Fruit fly (Drosophila melanogaster) whole organism, embryonic: ENCODE measurements around the gene CG6236.

Source experiments
- B-H2 ChIP-seq: fragments of 200-800 bp; sonication (Bioruptor generic); optimal IDR thresholded peaks from 2 replicates; lab custom pipeline; 2018; ENCODE audit warnings: missing biosample characterization, mild to moderate bottlenecking, missing genetic modification characterization
- CG10274 ChIP-seq: fragments of 200-800 bp; sonication (Bioruptor generic); optimal IDR thresholded peaks from 3 replicates; lab custom pipeline; 2017; ENCODE audit warnings: missing biosample characterization, mild to moderate bottlenecking, missing genetic modification characterization
- CG10543 ChIP-seq: fragments of 200-800 bp; sonication (Bioruptor generic); optimal IDR thresholded peaks from 3 replicates; lab custom pipeline; 2017; ENCODE audit warnings: missing biosample characterization, mild to moderate bottlenecking, missing genetic modification characterization, moderate library complexity
- CG11504 ChIP-seq: fragments of 200-800 bp; sonication (Bioruptor generic); optimal IDR thresholded peaks from 3 replicates; lab custom pipeline; 2019; ENCODE audit warnings: missing biosample characterization, mild to moderate bottlenecking, missing genetic modification characterization, moderate library complexity
- CG1233 ChIP-seq: fragments of 200-800 bp; sonication (Bioruptor generic); optimal IDR thresholded peaks from 4 replicates; lab custom pipeline; 2018; ENCODE audit warnings: missing biosample characterization, mild to moderate bottlenecking, missing genetic modification characterization
- CG12942 ChIP-seq: fragments of 200-800 bp; sonication (Bioruptor generic); optimal IDR thresholded peaks from 3 replicates; lab custom pipeline; 2016; ENCODE audit warnings: missing biosample characterization, missing genetic modification characterization
- CG15269 ChIP-seq: fragments of 200-800 bp; sonication (Bioruptor generic); optimal IDR thresholded peaks from 2 replicates; lab custom pipeline; 2018; ENCODE audit warnings: missing biosample characterization, mild to moderate bottlenecking, missing genetic modification characterization, moderate library complexity
- CG16815 ChIP-seq: fragments of 200-800 bp; sonication (Bioruptor generic); optimal IDR thresholded peaks from 3 replicates; lab custom pipeline; 2017; ENCODE audit warnings: missing biosample characterization, mild to moderate bottlenecking, missing genetic modification characterization
- CG17912 ChIP-seq: fragments of 200-800 bp; sonication (Bioruptor generic); optimal IDR thresholded peaks from 2 replicates; lab custom pipeline; 2018; ENCODE audit warnings: missing biosample characterization, mild to moderate bottlenecking, missing genetic modification characterization
- CG30431 ChIP-seq: fragments of 200-800 bp; sonication (Bioruptor generic); optimal IDR thresholded peaks from 2 replicates; lab custom pipeline; 2017; ENCODE audit warnings: missing biosample characterization, missing genetic modification characterization
- CG33213 ChIP-seq: fragments of 200-800 bp; sonication (Bioruptor generic); optimal IDR thresholded peaks from 3 replicates; lab custom pipeline; 2016; ENCODE audit warnings: missing biosample characterization, missing genetic modification characterization
- CG3995 ChIP-seq: fragments of 200-800 bp; sonication (Bioruptor generic); optimal IDR thresholded peaks from 3 replicates; lab custom pipeline; 2016; ENCODE audit warnings: missing biosample characterization, missing genetic modification characterization
- CG6765 ChIP-seq: fragments of 200-800 bp; sonication (Bioruptor generic); optimal IDR thresholded peaks from 3 replicates; lab custom pipeline; 2017; ENCODE audit warnings: missing biosample characterization, mild to moderate bottlenecking, missing genetic modification characterization
- CG7271 ChIP-seq: fragments of 200-800 bp; sonication (Bioruptor generic); optimal IDR thresholded peaks from 2 replicates; lab custom pipeline; 2018; ENCODE audit warnings: missing biosample characterization, mild to moderate bottlenecking, missing genetic modification characterization, moderate library complexity
- CG9727 ChIP-seq: fragments of 200-800 bp; sonication (Bioruptor generic); optimal IDR thresholded peaks from 3 replicates; lab custom pipeline; 2017; ENCODE audit warnings: missing biosample characterization, mild to moderate bottlenecking, missing genetic modification characterization
- CTCF ChIP-seq: fragments of 200-800 bp; sonication (Bioruptor generic); optimal IDR thresholded peaks from 2 replicates; lab custom pipeline; 2017; ENCODE audit warnings: missing biosample characterization, mild to moderate bottlenecking, missing genetic modification characterization, moderate library complexity
- CoRest ChIP-seq: fragments of 200-800 bp; sonication (Bioruptor generic); optimal IDR thresholded peaks from 3 replicates; lab custom pipeline; 2018; ENCODE audit warnings: missing biosample characterization, mild to moderate bottlenecking, missing genetic modification characterization, moderate library complexity
- D ChIP-seq, 2 experiments: fragments of 200-800 bp in 1 of 2; fragments of >200 bp in 1 of 2; sonication (Bioruptor generic) in 1 of 2; optimal IDR thresholded peaks; 2 replicates in 1 of 2; 3 replicates in 1 of 2; lab custom pipeline; 2017; ENCODE audit warnings: mild to moderate bottlenecking in 1 of 2, missing biosample characterization in 1 of 2, missing genetic modification characterization in 1 of 2, missing genetic modification reagents in 1 of 2
- D19B ChIP-seq: fragments of 200-800 bp; sonication (Bioruptor generic); optimal IDR thresholded peaks from 2 replicates; lab custom pipeline; 2017; ENCODE audit warnings: missing biosample characterization, mild to moderate bottlenecking, missing genetic modification characterization
- Dek ChIP-seq: fragments of 200-800 bp; sonication (Bioruptor generic); optimal IDR thresholded peaks from 3 replicates; lab custom pipeline; 2019; ENCODE audit warnings: missing biosample characterization, mild to moderate bottlenecking, missing genetic modification characterization, moderate library complexity
- H2.0 ChIP-seq: fragments of 200-800 bp; sonication (Bioruptor generic); IDR thresholded peaks from 2 replicates; pipeline ENCODE4 v1.3.6; 2022; ENCODE audit warnings: missing biosample characterization, missing genetic modification characterization
- MBD-R2 ChIP-seq: fragments of 200-800 bp; sonication (Bioruptor generic); IDR thresholded peaks from 2 replicates; pipeline ENCODE4 v1.3.6; 2022; ENCODE audit warnings: missing biosample characterization, missing genetic modification characterization
- Ssrp ChIP-seq: fragments of 200-800 bp; sonication (Bioruptor generic); optimal IDR thresholded peaks from 2 replicates; lab custom pipeline; 2018; ENCODE audit warnings: missing biosample characterization, mild to moderate bottlenecking, missing genetic modification characterization, moderate library complexity
- Usf ChIP-seq: fragments of 200-800 bp; sonication (Bioruptor generic); optimal IDR thresholded peaks from 2 replicates; lab custom pipeline; 2017; ENCODE audit warnings: missing genotype, missing biosample characterization, missing genetic modification characterization
- Xrp1 ChIP-seq: fragments of 200-800 bp; sonication (Bioruptor generic); IDR thresholded peaks from 2 replicates; pipeline ENCODE4 v1.3.6; 2022; ENCODE audit warnings: missing biosample characterization, missing genetic modification characterization
- al ChIP-seq: fragments of 200-800 bp; sonication (Bioruptor generic); IDR thresholded peaks from 2 replicates; pipeline ENCODE4 v1.3.6; 2022; ENCODE audit warnings: missing biosample characterization, missing genetic modification characterization
- aop ChIP-seq: fragments of 200-800 bp; sonication (Bioruptor generic); IDR thresholded peaks from 2 replicates; pipeline ENCODE4 v1.3.6; 2022; ENCODE audit warnings: missing biosample characterization, missing genetic modification characterization
- ase ChIP-seq: fragments of 200-800 bp; sonication (Bioruptor generic); IDR thresholded peaks from 3 replicates; pipeline ENCODE4 v1.3.6; 2022; ENCODE audit warnings: missing biosample characterization, missing genetic modification characterization
- bab2 ChIP-seq: fragments of 200-800 bp; sonication (Bioruptor generic); optimal IDR thresholded peaks from 2 replicates; lab custom pipeline; 2016; ENCODE audit warnings: missing biosample characterization, missing genetic modification characterization
- bcd ChIP-seq: fragments of 200-800 bp; sonication (Bioruptor generic); optimal IDR thresholded peaks from 2 replicates; lab custom pipeline; 2017; ENCODE audit warnings: missing biosample characterization, mild to moderate bottlenecking, missing genetic modification characterization
- chinmo ChIP-seq: fragments of 200-800 bp; sonication (Bioruptor generic); IDR thresholded peaks from 4 replicates; pipeline ENCODE4 v1.3.6; 2022; ENCODE audit warnings: missing biosample characterization, missing genetic modification characterization; ENCODE audit not compliant: partially characterized antibody
- chm ChIP-seq: fragments of 200-800 bp; sonication (Bioruptor generic); IDR thresholded peaks from 2 replicates; pipeline ENCODE4 v1.3.6; 2022; ENCODE audit warnings: missing biosample characterization, missing genetic modification characterization
- da ChIP-seq: fragments of 200-800 bp; sonication (Bioruptor generic); optimal IDR thresholded peaks from 2 replicates; lab custom pipeline; 2016; ENCODE audit warnings: missing biosample characterization, missing genetic modification characterization
- dmrt99B ChIP-seq: fragments of 200-800 bp; sonication (Bioruptor generic); optimal IDR thresholded peaks from 2 replicates; lab custom pipeline; 2018; ENCODE audit warnings: missing biosample characterization, mild to moderate bottlenecking, missing genetic modification characterization, moderate library complexity
- fd102C ChIP-seq: fragments of 200-800 bp; sonication (Bioruptor generic); optimal IDR thresholded peaks from 2 replicates; lab custom pipeline; 2018; ENCODE audit warnings: missing biosample characterization, mild to moderate bottlenecking, missing genetic modification characterization, moderate library complexity
- gro ChIP-seq: fragments of 200-800 bp; sonication (Bioruptor generic); optimal IDR thresholded peaks from 2 replicates; lab custom pipeline; 2016; ENCODE audit warnings: missing biosample characterization, missing genetic modification characterization
- kni ChIP-seq: fragments of 200-800 bp; sonication (Bioruptor generic); optimal IDR thresholded peaks from 3 replicates; lab custom pipeline; 2017; ENCODE audit warnings: mild to moderate bottlenecking, missing biosample characterization, missing genetic modification reagents, missing genetic modification characterization
- lilli ChIP-seq: fragments of 200-800 bp; sonication (Bioruptor generic); optimal IDR thresholded peaks from 3 replicates; lab custom pipeline; 2016; ENCODE audit warnings: missing biosample characterization, missing genetic modification characterization
- lola ChIP-seq, 3 experiments: fragments of >200 bp in 2 of 3; fragments of 200-800 bp in 1 of 3; sonication (Bioruptor generic) in 1 of 3; optimal IDR thresholded peaks; 2 replicates each; lab custom pipeline; 2017 to 2019; ENCODE audit warnings: missing biosample characterization in 3 of 3, missing genetic modification characterization in 3 of 3, mild to moderate bottlenecking in 1 of 3, moderate library complexity in 1 of 3
- mam ChIP-seq: fragments of 200-800 bp; sonication (Bioruptor generic); optimal IDR thresholded peaks from 3 replicates; lab custom pipeline; 2016; ENCODE audit warnings: missing biosample characterization, missing genetic modification characterization
- pum ChIP-seq: fragments of 200-800 bp; sonication (Bioruptor generic); optimal IDR thresholded peaks from 2 replicates; lab custom pipeline; 2016; ENCODE audit warnings: missing biosample characterization, missing genetic modification characterization
- pzg ChIP-seq: fragments of 200-800 bp; sonication (Bioruptor generic); optimal IDR thresholded peaks from 3 replicates; lab custom pipeline; 2018; ENCODE audit warnings: missing biosample characterization, mild to moderate bottlenecking, missing genetic modification characterization, moderate library complexity
- rib ChIP-seq: fragments of 200-800 bp; sonication (Bioruptor generic); IDR thresholded peaks from 2 replicates; pipeline ENCODE4 v1.3.6; 2022; ENCODE audit warnings: missing biosample characterization, missing genetic modification characterization
- sens-2 ChIP-seq: fragments of 200-800 bp; sonication (Bioruptor generic); IDR thresholded peaks from 2 replicates; pipeline ENCODE4 v1.3.6; 2022; ENCODE audit warnings: missing biosample characterization, missing genetic modification characterization
- sna ChIP-seq: fragments of 200-800 bp; sonication (Bioruptor generic); IDR thresholded peaks from 2 replicates; pipeline ENCODE4 v1.3.6; 2022; ENCODE audit warnings: missing biosample characterization, missing genetic modification characterization; ENCODE audit not compliant: partially characterized antibody
- tup ChIP-seq: fragments of 200-800 bp; sonication (Bioruptor generic); optimal IDR thresholded peaks from 2 replicates; lab custom pipeline; 2016; ENCODE audit warnings: missing biosample characterization, mild to moderate bottlenecking, missing genetic modification characterization, moderate library complexity
- vvl ChIP-seq: fragments of 200-800 bp; sonication (Bioruptor generic); IDR thresholded peaks from 2 replicates; pipeline ENCODE4 v1.3.6; 2022; ENCODE audit warnings: missing biosample characterization, missing genetic modification characterization
- wdn ChIP-seq: fragments of 200-800 bp; sonication (Bioruptor generic); IDR thresholded peaks from 2 replicates; pipeline ENCODE4 v1.3.6; 2022; ENCODE audit warnings: missing biosample characterization, missing genetic modification characterization

Gene CG6236

DNA sequence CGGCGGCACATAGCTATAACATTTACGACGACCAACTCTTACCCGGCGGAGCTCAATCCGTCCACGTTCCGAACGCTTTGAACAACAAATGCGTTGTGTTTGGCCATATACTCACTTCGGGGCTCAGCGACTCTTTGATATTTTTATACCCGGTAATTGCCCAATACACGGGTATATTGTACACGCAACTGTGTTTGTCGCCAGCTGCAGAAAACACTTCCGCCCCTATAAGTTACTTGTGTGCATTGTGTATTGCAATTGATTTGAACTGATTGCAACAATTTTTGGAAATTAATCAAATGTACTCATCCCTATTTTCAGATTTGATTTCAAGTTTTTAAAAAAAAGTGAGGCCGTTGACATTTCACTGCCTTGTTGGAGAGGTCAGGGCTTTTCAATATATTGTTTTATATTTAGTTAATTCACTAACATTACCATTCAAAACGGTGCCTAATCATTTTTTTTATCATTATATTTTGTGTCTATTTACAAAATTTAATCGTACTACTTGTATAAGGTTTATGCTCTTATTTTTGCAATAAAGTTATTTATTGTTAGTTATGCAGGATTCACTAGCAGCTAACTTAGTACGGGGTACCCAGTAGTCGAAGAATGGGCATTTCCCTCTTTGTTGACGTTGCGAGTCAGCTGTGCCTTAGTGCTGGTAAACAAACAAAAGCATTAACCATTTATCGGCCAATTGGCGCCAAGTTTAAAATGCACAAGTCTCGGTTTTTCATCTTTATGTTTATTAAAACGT, 15.0 kb upstream of the CG6236 start, which contains the start of gene Nagk (continued):
- no peak for TF ChIP-seq da (GFP tag; lab: Kevin White, UChicago)
- TF ChIP-seq chm (GFP tag; lab: Robert Waterston, UW): peak; percentile 19; the same call in 1 of the 2 replicates
- peak; percentile 76 for TF ChIP-seq CG11504 (tag; lab: Kevin White, UChicago)
- peak; percentile 4; the same call in 2 of the 3 replicates for TF ChIP-seq ase
- TF ChIP-seq Ssrp (tag; lab: Kevin White, UChicago): peak; percentile 49
- peak in 1 of 3 experiments; percentile 71 for TF ChIP-seq lola (GFP tag; optimal IDR thresholded peaks at IDR 0.05; lab: Kevin White, UChicago)
- no peak for TF ChIP-seq D (optimal IDR thresholded peaks at IDR 0.05; lab: Kevin White, UChicago)
- TF ChIP-seq D (GFP tag; optimal IDR thresholded peaks at IDR 0.05; lab: Kevin White, UChicago): peak; percentile 62
- TF ChIP-seq CG9727 (GFP tag; lab: Kevin White, UChicago): peak; percentile 84
- TF ChIP-seq CG3995 (GFP tag; lab: Kevin White, UChicago): no peak
- peak; percentile 34 for TF ChIP-seq pzg (GFP tag; lab: Kevin White, UChicago)
- no peak for TF ChIP-seq CTCF
- no peak for TF ChIP-seq fd102C
- TF ChIP-seq CG1233 (GFP tag; lab: Kevin White, UChicago): peak; percentile 61
- peak; percentile 1 for TF ChIP-seq CG30431 (GFP tag; lab: Kevin White, UChicago)
- peak; percentile 90; the same call in 2 of the 4 replicates for TF ChIP-seq chinmo
- peak; percentile 42 for TF ChIP-seq pum (GFP tag; lab: Kevin White, UChicago)
- peak; percentile 29 for TF ChIP-seq CG33213 (GFP tag; lab: Kevin White, UChicago)
- peak; percentile 35 for TF ChIP-seq Dek (tag; lab: Kevin White, UChicago)
- TF ChIP-seq lilli (GFP tag; lab: Kevin White, UChicago): peak; percentile 79
- peak; percentile 44 for TF ChIP-seq MBD-R2 (GFP tag; lab: Robert Waterston, UW)
- TF ChIP-seq bab2: peak; percentile 44
- peak; percentile 96 for TF ChIP-seq D19B (GFP tag; lab: Kevin White, UChicago)
- peak; percentile 12 for TF ChIP-seq CG12942 (GFP tag; lab: Kevin White, UChicago)
- TF ChIP-seq CoRest (tag; lab: Kevin White, UChicago): peak; percentile 77
- TF ChIP-seq kni (GFP tag; lab: Kevin White, UChicago): no peak
- TF ChIP-seq rib (GFP tag; lab: Robert Waterston, UW): 0 out of 2 replicates have a peak, but pooled peaks have one; percentile 22
- peak; percentile 60 for TF ChIP-seq CG15269 (tag; lab: Kevin White, UChicago)
- peak; percentile 40 for TF ChIP-seq mam (GFP tag; lab: Kevin White, UChicago)
- peak; percentile 31 for TF ChIP-seq Usf (GFP tag; lab: Kevin White, UChicago)
- peak; percentile 59 for TF ChIP-seq CG6765 (GFP tag; lab: Kevin White, UChicago)
- peak; percentile 43 for TF ChIP-seq B-H2
- no peak for TF ChIP-seq CG7271 (tag; lab: Kevin White, UChicago)
- TF ChIP-seq CG10543 (GFP tag; lab: Kevin White, UChicago): peak; percentile 67
- TF ChIP-seq al: 0 out of 2 replicates have a peak, but pooled peaks have one; percentile 9
- TF ChIP-seq sna: no peak
- peak; percentile 54 for TF ChIP-seq CG16815
- peak; percentile 56 for TF ChIP-seq CG10274 (GFP tag; lab: Kevin White, UChicago)
- TF ChIP-seq dmrt99B: peak; percentile 67
- 0 out of 2 replicates have a peak, but pooled peaks have one; percentile 24 for TF ChIP-seq aop (GFP tag; lab: Robert Waterston, UW)
- TF ChIP-seq bcd (GFP tag; lab: Kevin White, UChicago): peak; percentile 61
- no peak for TF ChIP-seq tup (GFP tag; lab: Kevin White, UChicago)
- peak; percentile 44; the same call in 1 of the 2 replicates for TF ChIP-seq H2.0
- peak; percentile 13; the same call in 1 of the 2 replicates for TF ChIP-seq vvl
- TF ChIP-seq CG17912 (GFP tag; lab: Kevin White, UChicago): no peak
- TF ChIP-seq gro (GFP tag; lab: Kevin White, UChicago): peak; percentile 60
- TF ChIP-seq wdn (GFP tag; lab: Robert Waterston, UW): no peak
- 0 out of 2 replicates have a peak, but pooled peaks have one; percentile 25 for TF ChIP-seq Xrp1 (GFP tag; lab: Robert Waterston, UW)
- TF ChIP-seq sens-2 (GFP tag; lab: Robert Waterston, UW): no peak
